Worm (Caenorhabditis elegans): Measurements from ENCODE around the gene B0336.7.

B0336.7 gene

ce11 chrIII:5710676-5711075, 13.5 kb upstream of the B0336.7 start (continued):
- TF ChIP-seq dve-1 (tag; optimal IDR thresholded peaks at IDR 0.05; ENCODE audit: insufficient read depth), result peak; percentile 41
- no peak for TF ChIP-seq fos-1 (tag; optimal IDR thresholded peaks at IDR 0.05)
- TF ChIP-seq zfp-3 (GFP tag; conservative IDR thresholded peaks at IDR 0.05), result no peak
- TF ChIP-seq Y5F2A.4 (GFP tag; optimal IDR thresholded peaks at IDR 0.05), result no peak
- TF ChIP-seq aha-1 (tag), result peak; percentile 83
- peak; percentile 59 to 81 for TF ChIP-seq lsy-2 (tag; optimal IDR thresholded peaks at IDR 0.05)
- peak; percentile 4 for TF ChIP-seq pqm-1 (tag; optimal IDR thresholded peaks at IDR 0.05)
- no peak for TF ChIP-seq egl-43 (GFP tag; IDR thresholded peaks at IDR 0.05)
- no peak for TF ChIP-seq set-16 (GFP tag; IDR thresholded peaks at IDR 0.05)
- TF ChIP-seq duxl-1 (tag; optimal IDR thresholded peaks at IDR 0.05; ENCODE audit: poor library complexity), result no peak
- TF ChIP-seq lin-1 (GFP tag; IDR thresholded peaks at IDR 0.05), result no peak
- TF ChIP-seq nhr-76 (tag; optimal IDR thresholded peaks at IDR 0.05), result no peak
- no peak for TF ChIP-seq cey-2 (tag; optimal IDR thresholded peaks at IDR 0.05; ENCODE audit: borderline replicate concordance, insufficient read depth)
- peak; percentile 64 for TF ChIP-seq nhr-48 (tag; optimal IDR thresholded peaks at IDR 0.05)
- TF ChIP-seq aly-2 (tag; optimal IDR thresholded peaks at IDR 0.05), result no peak
- no peak for TF ChIP-seq snpc-4 (tag; optimal IDR thresholded peaks at IDR 0.05)
- no peak for TF ChIP-seq snpc-1.2 (GFP tag; IDR thresholded peaks at IDR 0.05)
- no peak for TF ChIP-seq skn-1 (tag; optimal IDR thresholded peaks at IDR 0.05)
- TF ChIP-seq lin-39 (tag; optimal IDR thresholded peaks at IDR 0.05), result no peak
- no peak for TF ChIP-seq ctbp-1 (GFP tag; IDR thresholded peaks at IDR 0.05)
- no peak for TF ChIP-seq T20F7.1 (GFP tag; optimal IDR thresholded peaks at IDR 0.05)
- TF ChIP-seq ceh-62 (tag; optimal IDR thresholded peaks at IDR 0.05), result no peak
- no peak for TF ChIP-seq ZK337.2 (GFP tag; IDR thresholded peaks at IDR 0.05)
- no peak for TF ChIP-seq D1046.2 (GFP tag; IDR thresholded peaks at IDR 0.05)
- no peak for TF ChIP-seq lin-13 (GFP tag; optimal IDR thresholded peaks at IDR 0.05)
- no peak for TF ChIP-seq lir-3 (tag; optimal IDR thresholded peaks at IDR 0.05)
- no peak for TF ChIP-seq unc-39 (tag; optimal IDR thresholded peaks at IDR 0.05)
- no peak for TF ChIP-seq Y105C5A.15 (GFP tag; IDR thresholded peaks at IDR 0.05)
- TF ChIP-seq hlh-30 (tag; optimal IDR thresholded peaks at IDR 0.05; ENCODE audit: insufficient read depth), result peak; percentile 44
- TF ChIP-seq hlh-11 (tag; optimal IDR thresholded peaks at IDR 0.05), result peak; percentile 86
- no peak for TF ChIP-seq jun-1 (tag; optimal IDR thresholded peaks at IDR 0.05)
- TF ChIP-seq rbr-2 (tag; optimal IDR thresholded peaks at IDR 0.05), result peak; percentile 22
- TF ChIP-seq zfp-2 (tag; optimal IDR thresholded peaks at IDR 0.05), result no peak
- TF ChIP-seq nhr-10 (tag; optimal IDR thresholded peaks at IDR 0.05), result no peak
- TF ChIP-seq ztf-11 (tag; optimal IDR thresholded peaks at IDR 0.05), result no peak
- no peak for TF ChIP-seq spr-3 (GFP tag; optimal IDR thresholded peaks at IDR 0.05)
- TF ChIP-seq F37D6.2 (tag; optimal IDR thresholded peaks at IDR 0.05), result no peak
- TF ChIP-seq nhr-28 (tag; optimal IDR thresholded peaks at IDR 0.05), result peak; percentile 86
- TF ChIP-seq lim-7 (GFP tag; IDR thresholded peaks at IDR 0.05), result no peak
- peak in 1 of 2 experiments; percentile 80 for TF ChIP-seq mdl-1 (tag; optimal IDR thresholded peaks at IDR 0.05)
- peak; percentile 51 for TF ChIP-seq ama-1 (optimal IDR thresholded peaks at IDR 0.05)
- TF ChIP-seq arid-1 (GFP tag; conservative IDR thresholded peaks at IDR 0.05), result no peak
- TF ChIP-seq tag-97 (GFP tag; IDR thresholded peaks at IDR 0.05), result no peak
- no peak for TF ChIP-seq Y75B8A.6 (GFP tag; IDR thresholded peaks at IDR 0.05)
- no peak for TF ChIP-seq ceh-28 (tag; optimal IDR thresholded peaks at IDR 0.05)
- TF ChIP-seq mdt-29 (GFP tag; IDR thresholded peaks at IDR 0.05), result no peak
- no peak for TF ChIP-seq nhr-111 (GFP tag; optimal IDR thresholded peaks at IDR 0.05)
- TF ChIP-seq saeg-2 (GFP tag; IDR thresholded peaks at IDR 0.05), result no peak
- no peak for TF ChIP-seq F44E2.7 (GFP tag; IDR thresholded peaks at IDR 0.05)
- TF ChIP-seq unc-62 (GFP tag; optimal IDR thresholded peaks at IDR 0.05 in 1 of 2), result peak in 1 of 2 experiments; percentile 76
- TF ChIP-seq unc-62 (tag; optimal IDR thresholded peaks at IDR 0.05), result no peak
- TF ChIP-seq sdz-12 (GFP tag; optimal IDR thresholded peaks at IDR 0.05), result no peak
- 0 out of 2 replicates have a peak, but pooled peaks have one; percentile 26 for TF ChIP-seq nhr-41 (GFP tag; IDR thresholded peaks at IDR 0.05)

All from whole organism, L4 larva.